Fruit fly (Drosophila melanogaster) whole organism, pupa: Measurements from ENCODE around the gene TotB.

ENCODE experiments used
- CG32121 ChIP-seq: fragments of 200-800 bp; sonication (Bioruptor generic); IDR thresholded peaks from 2 replicates; pipeline ENCODE4 v1.3.6; 2022; ENCODE audit warnings: missing biosample characterization, missing genetic modification characterization
- CG8159 ChIP-seq: fragments of 200-800 bp; sonication (Bioruptor generic); optimal IDR thresholded peaks from 3 replicates; lab custom pipeline; 2018; ENCODE audit warnings: missing biosample characterization, mild to moderate bottlenecking, missing genetic modification characterization, moderate library complexity
- Snoo ChIP-seq: fragments of 200-800 bp; sonication (Bioruptor generic); optimal IDR thresholded peaks from 3 replicates; lab custom pipeline; 2017; ENCODE audit warnings: missing biosample characterization, mild to moderate bottlenecking, missing genetic modification characterization, inconsistent platforms

DNA sequence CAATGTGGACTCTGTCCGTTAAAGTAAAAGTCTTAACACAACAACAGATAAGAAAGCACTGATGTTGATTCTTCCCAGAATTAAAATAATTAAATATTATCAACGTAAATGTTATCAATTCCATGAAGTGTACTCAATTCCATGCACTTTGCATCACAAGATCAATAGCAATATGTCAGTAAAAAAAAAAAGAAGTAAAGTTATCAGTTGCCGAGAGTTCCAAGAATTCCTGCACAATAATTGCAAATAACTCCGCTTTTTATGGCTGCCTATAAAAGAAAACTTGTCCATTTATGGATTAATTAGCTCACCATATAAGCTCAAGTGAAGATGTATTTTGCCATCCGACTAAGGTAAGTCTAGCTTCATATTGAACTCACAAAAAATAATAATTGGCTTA, 3.7 kb downstream of the TotB start, which contains the start of gene TotZ:
- TF ChIP-seq CG8159 (no peak), CG32121 (GFP tag; lab: Robert Waterston, UW) (no peak), Snoo (tag; lab: Kevin White, UChicago) (no peak)
